Worm (Caenorhabditis elegans) whole organism, young adult: ENCODE measurements around the gene casy-1.

Source experiments
- ama-1 ChIP-seq, 3 experiments: fragments of 150-350 bp in 1 of 3; sonication (generic microtip) in 2 of 3; optimal IDR thresholded peaks; 2 replicates each; lab custom pipeline; 2014 to 2018; ENCODE audit warnings: missing biosample characterization in 2 of 3, missing genetic modification characterization in 2 of 3, missing genetic modification reagents in 2 of 3
- ceh-100 ChIP-seq: fragments of 200-800 bp; sonication (Bioruptor generic); IDR thresholded peaks from 2 replicates; pipeline ENCODE4 v1.3.6; 2022; ENCODE audit warnings: missing genetic modification reagents, missing genetic modification characterization, missing compliant biosample characterization
- ceh-40 ChIP-seq: fragments of 200-800 bp; sonication (Bioruptor generic); IDR thresholded peaks from 2 replicates; pipeline ENCODE4 v1.3.6; 2022; ENCODE audit warnings: missing genetic modification characterization, missing compliant biosample characterization
- dox-1 ChIP-seq: fragments of 200-800 bp; sonication (Bioruptor generic); IDR thresholded peaks from 2 replicates; pipeline ENCODE4 v1.3.6; 2022; ENCODE audit warnings: missing genetic modification reagents, missing genetic modification characterization, missing compliant biosample characterization
- dpl-1 ChIP-seq: fragments of 150-350 bp; optimal IDR thresholded peaks from 2 replicates; lab custom pipeline; 2014; ENCODE audit warnings: missing biosample characterization, missing genetic modification reagents, missing genetic modification characterization
- nfya-1 ChIP-seq: sonication (generic microtip); optimal IDR thresholded peaks from 2 replicates; lab custom pipeline; 2017; ENCODE audit warnings: antibody characterized with exemption, missing compliant biosample characterization, missing genetic modification characterization, borderline replicate concordance; ENCODE audit not compliant: insufficient read depth
- nhr-80 ChIP-seq: sonication (generic microtip); optimal IDR thresholded peaks from 2 replicates; lab custom pipeline; 2016; ENCODE audit warnings: missing genetic modification characterization, missing compliant biosample characterization
- rpc-1 ChIP-seq, 2 experiments: fragments of 150-350 bp in 1 of 2; sonication (generic microtip) in 1 of 2; optimal IDR thresholded peaks; 2 replicates each; lab custom pipeline; 2014 to 2018; ENCODE audit warnings: missing biosample characterization in 1 of 2, missing genetic modification characterization in 1 of 2, missing genetic modification reagents in 1 of 2, missing genotype in 1 of 2
- snpc-4 ChIP-seq, 5 experiments: fragments of 150-350 bp in 1 of 5; sonication (generic microtip) in 4 of 5; optimal IDR thresholded peaks; 2 replicates each; lab custom pipeline; 2014 to 2018; ENCODE audit warnings: missing genetic modification characterization in 5 of 5, missing biosample characterization in 3 of 5, antibody characterized with exemption in 2 of 5, mild to moderate bottlenecking in 2 of 5, missing compliant biosample characterization in 2 of 5, missing genotype in 2 of 5, moderate library complexity in 2 of 5, missing genetic modification reagents in 1 of 5
- unc-62 ChIP-seq: fragments of 150-350 bp; optimal IDR thresholded peaks from 2 replicates; lab custom pipeline; 2014; ENCODE audit warnings: missing biosample characterization, missing genetic modification reagents, missing genetic modification characterization

DNA sequence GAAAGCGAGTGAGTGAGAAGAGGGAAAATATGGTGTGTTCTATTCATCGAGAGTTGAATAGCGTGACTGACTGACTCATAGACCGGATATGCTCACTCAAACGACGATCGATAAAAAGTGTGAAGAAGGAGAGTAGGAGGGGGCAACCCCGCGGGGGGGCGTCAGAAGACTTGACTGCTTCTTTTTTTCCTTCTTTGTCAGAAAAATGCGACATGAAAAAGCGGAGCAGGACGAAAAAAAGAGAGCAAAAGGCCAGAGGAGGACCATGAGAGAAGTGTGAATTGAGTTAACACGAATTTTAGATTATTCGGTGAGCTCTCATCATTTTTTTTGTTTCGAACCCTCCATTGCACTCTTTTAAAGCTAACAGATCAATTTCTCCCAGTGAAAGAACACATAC, 5.9 kb upstream of the casy-1 start:
- TF ChIP-seq nhr-80 (tag; lab: Kevin White, UChicago) (no peak), dpl-1 (GFP tag; lab: Kevin White, UChicago) (no peak), dox-1 (GFP tag; lab: Robert Waterston, UW) (no peak), nfya-1 (tag; lab: Kevin White, UChicago) (no peak), snpc-4 (GFP tag; optimal IDR thresholded peaks at IDR 0.05; lab: Kevin White, UChicago) (no peak), snpc-4 (tag; optimal IDR thresholded peaks at IDR 0.05; lab: Kevin White, UChicago) (no peak), ceh-40 (no peak), unc-62 (GFP tag; lab: Kevin White, UChicago) (no peak), rpc-1 (optimal IDR thresholded peaks at IDR 0.05; lab: Kevin White, UChicago) (no peak), rpc-1 (tag; optimal IDR thresholded peaks at IDR 0.05; lab: Kevin White, UChicago) (no peak), ceh-100 (GFP tag; lab: Robert Waterston, UW) (no peak), ama-1 (optimal IDR thresholded peaks at IDR 0.05; lab: Kevin White, UChicago) (no peak), ama-1 (GFP tag; optimal IDR thresholded peaks at IDR 0.05; lab: Kevin White, UChicago) (no peak)
